Fruit fly (Drosophila melanogaster) S2 (cell line): ENCODE measurements around the gene VhaM9.7-d.
"Not testable (repeated sequence)": the region's sequence is repeated elsewhere in the genome, so short reads cannot be mapped to it uniquely, and the experiment has no call there.

Source experiments
- CG8478 ChIP-seq: fragments of >200 bp; optimal IDR thresholded peaks from 2 replicates; lab custom pipeline; 2018
- CTCF ChIP-seq, 2 experiments: fragments of >200 bp; optimal IDR thresholded peaks; 2 replicates each; lab custom pipeline; 2018

The VhaM9.7-d gene

dm6 chr3R:16969361-16970355, 5.3 kb upstream of the VhaM9.7-d start:
- TF ChIP-seq CTCF (optimal IDR thresholded peaks at IDR 0.05; lab: Kevin White, UChicago) = peak; percentile 99
- TF ChIP-seq CG8478 = no peak

dm6 chr3R:16972136-16972535, 2.9 kb upstream of the VhaM9.7-d start, which contains the start of gene Abd-B:
Gene Abd-B, minus strand, starts transcription at chr3R:16972236.
- TF ChIP-seq CG8478 = no peak
- no peak for TF ChIP-seq CTCF (optimal IDR thresholded peaks at IDR 0.05; lab: Kevin White, UChicago)

dm6 chr3R:16972575-16972974, 2.4 kb upstream of the VhaM9.7-d start:
- TF ChIP-seq CTCF (optimal IDR thresholded peaks at IDR 0.05; lab: Kevin White, UChicago) (no peak), CG8478 (no peak)

- TF ChIP-seq CTCF (optimal IDR thresholded peaks at IDR 0.05; lab: Kevin White, UChicago) (peak in 1 of 2 experiments; percentile 63), CG8478 (no peak)
Observed at dm6 chr3R:16977745-16978305, 2.8 kb downstream of the VhaM9.7-d start, which contains the start of gene Actn3. Gene Actn3, minus strand, starts transcription at chr3R:16977795.

- TF ChIP-seq CG8478 = no peak
- no peak for TF ChIP-seq CTCF (optimal IDR thresholded peaks at IDR 0.05; lab: Kevin White, UChicago)
Observed at dm6 chr3R:16980958-16981623, 6.1 kb downstream of the VhaM9.7-d start.

- TF ChIP-seq CTCF (optimal IDR thresholded peaks at IDR 0.05; lab: Kevin White, UChicago) (no peak), CG8478 (no peak)
Observed at dm6 chr3R:16982108-16982707, 7.2 kb downstream of the VhaM9.7-d start, which contains the start of gene AhcyL2. Gene AhcyL2, minus strand, starts transcription at chr3R:16982158.

- TF ChIP-seq CTCF (optimal IDR thresholded peaks at IDR 0.05; lab: Kevin White, UChicago) (no peak), CG8478 (no peak)
Observed at dm6 chr3R:16983001-16983400, 8.0 kb downstream of the VhaM9.7-d start.

dm6 chr3R:16984221-16984620, 9.2 kb downstream of the VhaM9.7-d start:
- no peak for TF ChIP-seq CG8478
- no peak for TF ChIP-seq CTCF (optimal IDR thresholded peaks at IDR 0.05; lab: Kevin White, UChicago)

- no peak for TF ChIP-seq CG8478
- TF ChIP-seq CTCF (optimal IDR thresholded peaks at IDR 0.05; lab: Kevin White, UChicago) = no peak
Observed at dm6 chr3R:16985547-16985946, 10.5 kb downstream of the VhaM9.7-d start.

dm6 chr3R:16986181-16987074, 11.4 kb downstream of the VhaM9.7-d start:
- TF ChIP-seq CG8478 (no peak), CTCF (optimal IDR thresholded peaks at IDR 0.05; lab: Kevin White, UChicago) (no peak)

- TF ChIP-seq CG8478 (no peak), CTCF (optimal IDR thresholded peaks at IDR 0.05; lab: Kevin White, UChicago) (no peak)
Observed at dm6 chr3R:16987220-16987923, 12.4 kb downstream of the VhaM9.7-d start, which contains the start of gene CG18622. Gene CG18622, minus strand, starts transcription at chr3R:16987732.

dm6 chr3R:16987924-16988298, 12.9 kb downstream of the VhaM9.7-d start:
- TF ChIP-seq CTCF (optimal IDR thresholded peaks at IDR 0.05; lab: Kevin White, UChicago) (no peak), CG8478 (no peak)

- TF ChIP-seq CG8478; CTCF (optimal IDR thresholded peaks at IDR 0.05; lab: Kevin White, UChicago): not testable (repeated sequence)
Observed at dm6 chr3R:16988514-16988913, 13.5 kb downstream of the VhaM9.7-d start, which contains the start of gene MESK4. Gene MESK4, plus strand, starts transcription at chr3R:16988814.
